Worm (Caenorhabditis elegans): ENCODE data around the gene Y41E3.18.
"Not testable (repeated sequence)": the region's sequence is repeated elsewhere in the genome, so short reads cannot be mapped to it uniquely, and the experiment has no call there.

Gene Y41E3.18

ce11 chrIV:15074392-15074791 is 8.8 kb upstream of the Y41E3.18 start, which contains the start of gene srt-50 (continued):
- TF ChIP-seq ceh-79 (tag; optimal IDR thresholded peaks at IDR 0.05): no peak
- no peak for TF ChIP-seq F10E7.11 (tag; optimal IDR thresholded peaks at IDR 0.05)

- TF ChIP-seq ztf-18 (tag; optimal IDR thresholded peaks at IDR 0.05): no peak
- no peak for TF ChIP-seq lag-1 (GFP tag; IDR thresholded peaks at IDR 0.05)
- TF ChIP-seq ztf-28 (GFP tag; IDR thresholded peaks at IDR 0.05): no peak
- TF ChIP-seq nhr-90 (tag; optimal IDR thresholded peaks at IDR 0.05): no peak
- no peak for TF ChIP-seq sptf-2 (GFP tag; optimal IDR thresholded peaks at IDR 0.05)
- TF ChIP-seq ZK185.1 (tag; optimal IDR thresholded peaks at IDR 0.05; ENCODE audit: poor library complexity, severe bottlenecking): no peak
- no peak for TF ChIP-seq nfyb-1 (GFP tag; IDR thresholded peaks at IDR 0.05)
- TF ChIP-seq ekl-4 (GFP tag; IDR thresholded peaks at IDR 0.05): no peak
- no peak for TF ChIP-seq F22D6.2 (tag; optimal IDR thresholded peaks at IDR 0.05)
- TF ChIP-seq Y67H2A.10 (GFP tag; conservative IDR thresholded peaks at IDR 0.05): no peak
- no peak for TF ChIP-seq ceh-58 (GFP tag; IDR thresholded peaks at IDR 0.05)
- no peak for TF ChIP-seq F23B12.7 (tag; optimal IDR thresholded peaks at IDR 0.05; ENCODE audit: insufficient read depth)
- no peak for TF ChIP-seq unc-62 (GFP tag; optimal IDR thresholded peaks at IDR 0.05)
- TF ChIP-seq attf-6 (GFP tag; IDR thresholded peaks at IDR 0.05): no peak
Measured at ce11 chrIV:15068818-15069217, 3.3 kb upstream of the Y41E3.18 start, which contains the start of gene srt-48. Gene srt-48, minus strand, starts transcription at chrIV:15068918.

ce11 chrIV:15063789-15064188 is 1.8 kb downstream of the Y41E3.18 start:
- no peak for TF ChIP-seq nfyb-1 (GFP tag; IDR thresholded peaks at IDR 0.05)
- TF ChIP-seq unc-130 (GFP tag; optimal IDR thresholded peaks at IDR 0.05): no peak
- TF ChIP-seq hsf-1 (GFP tag; IDR thresholded peaks at IDR 0.05): no peak
- TF ChIP-seq zim-3 (tag; optimal IDR thresholded peaks at IDR 0.05): no peak
- no peak for TF ChIP-seq athp-1 (tag; optimal IDR thresholded peaks at IDR 0.05)
- no peak for TF ChIP-seq hlh-12 (tag; optimal IDR thresholded peaks at IDR 0.05)
- no peak for TF ChIP-seq nhr-90 (tag; optimal IDR thresholded peaks at IDR 0.05)
- TF ChIP-seq B0019.2 (GFP tag; conservative IDR thresholded peaks at IDR 0.05): no peak
- TF ChIP-seq lsy-27 (tag; optimal IDR thresholded peaks at IDR 0.05; ENCODE audit: borderline replicate concordance, insufficient read depth): no peak
- no peak for TF ChIP-seq F49E8.2 (tag; optimal IDR thresholded peaks at IDR 0.05; ENCODE audit: insufficient read depth)
- no peak for TF ChIP-seq nfya-1 (tag; optimal IDR thresholded peaks at IDR 0.05; ENCODE audit: borderline replicate concordance, insufficient read depth)
- TF ChIP-seq ztf-25 (GFP tag; IDR thresholded peaks at IDR 0.05): no peak

- TF ChIP-seq pbrm-1 (GFP tag; IDR thresholded peaks at IDR 0.05) (peak; percentile 97), D2030.7 (GFP tag; IDR thresholded peaks at IDR 0.05) (peak; percentile 97), rpc-1 (optimal IDR thresholded peaks at IDR 0.05) (peak; percentile 39), mel-28 (tag; optimal IDR thresholded peaks at IDR 0.05; ENCODE audit: borderline replicate concordance) (peak; percentile 83), Y56A3A.18 (GFP tag; IDR thresholded peaks at IDR 0.05) (peak; percentile 92), F37B4.10 (GFP tag; IDR thresholded peaks at IDR 0.05) (peak; percentile 94; the same call in 1 of the 2 replicates), ztf-6 (GFP tag; IDR thresholded peaks at IDR 0.05) (0 out of 2 replicates have a peak, but pooled peaks have one; percentile 70), madf-8 (GFP tag; conservative IDR thresholded peaks at IDR 0.05) (peak; percentile 63), madf-6 (GFP tag; IDR thresholded peaks at IDR 0.05) (peak; percentile 92), ztf-28 (GFP tag; IDR thresholded peaks at IDR 0.05) (peak; percentile 93), ztf-25 (GFP tag; IDR thresholded peaks at IDR 0.05) (peak; percentile 99), madf-3 (GFP tag; IDR thresholded peaks at IDR 0.05) (peak; percentile 93), bed-2 (GFP tag; IDR thresholded peaks at IDR 0.05) (0 out of 2 replicates have a peak, but pooled peaks have one; percentile 44), Y53G8AR.9 (GFP tag; conservative IDR thresholded peaks at IDR 0.05) (peak; percentile 87), F39B2.1 (GFP tag; IDR thresholded peaks at IDR 0.05) (peak; percentile 95), hmg-20 (GFP tag; IDR thresholded peaks at IDR 0.05) (0 out of 2 replicates have a peak, but pooled peaks have one; percentile 11), tbp1 (GFP tag; optimal IDR thresholded peaks at IDR 0.05) (peak; percentile 62), attf-3 (GFP tag; conservative IDR thresholded peaks at IDR 0.05) (peak; percentile 69), bed-1 (GFP tag; IDR thresholded peaks at IDR 0.05) (peak; percentile 78), lin-26 (GFP tag; IDR thresholded peaks at IDR 0.05) (peak; percentile 96)
- TF ChIP-seq rpc-1 (tag; optimal IDR thresholded peaks at IDR 0.05): not testable (repeated sequence)
Measured at ce11 chrIV:15059150-15059549, 6.4 kb downstream of the Y41E3.18 start.

Data from whole organism, young adult.